Fruit fly (Drosophila melanogaster) whole organism, larva: ENCODE data around the gene CG32643.

Source experiments
- noc ChIP-seq: fragments of 200-800 bp; sonication (Bioruptor generic); optimal IDR thresholded peaks from 3 replicates; lab custom pipeline; 2019; ENCODE audit warnings: missing biosample characterization, mild to moderate bottlenecking, missing genetic modification characterization, moderate library complexity

CG32643 gene

DNA sequence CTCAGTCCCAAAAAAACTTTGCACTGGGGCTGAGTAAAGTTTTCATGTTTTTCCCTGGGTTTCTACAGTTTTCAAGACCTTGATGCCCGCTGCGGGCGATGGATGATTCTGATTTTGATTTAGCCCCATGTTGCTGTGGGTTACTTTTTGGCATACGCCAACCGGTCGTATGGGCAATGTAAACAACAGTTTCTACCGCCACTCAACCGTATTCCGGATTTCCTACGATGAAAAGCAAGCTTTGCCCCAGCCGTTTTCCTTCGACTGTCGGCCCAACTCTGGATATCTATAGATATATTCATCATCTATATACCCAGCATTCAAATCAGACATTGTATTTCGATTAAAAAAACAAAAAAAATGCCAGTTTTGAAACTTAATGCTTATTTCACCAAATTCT lies 37.6 kb downstream of the CG32643 start, which contains the start of gene CG2209:
Gene CG2209, plus strand, starts transcription at position 301 of the 400 bp plus-strand sequence.
- no peak for TF ChIP-seq noc (tag; lab: Kevin White, UChicago)

DNA sequence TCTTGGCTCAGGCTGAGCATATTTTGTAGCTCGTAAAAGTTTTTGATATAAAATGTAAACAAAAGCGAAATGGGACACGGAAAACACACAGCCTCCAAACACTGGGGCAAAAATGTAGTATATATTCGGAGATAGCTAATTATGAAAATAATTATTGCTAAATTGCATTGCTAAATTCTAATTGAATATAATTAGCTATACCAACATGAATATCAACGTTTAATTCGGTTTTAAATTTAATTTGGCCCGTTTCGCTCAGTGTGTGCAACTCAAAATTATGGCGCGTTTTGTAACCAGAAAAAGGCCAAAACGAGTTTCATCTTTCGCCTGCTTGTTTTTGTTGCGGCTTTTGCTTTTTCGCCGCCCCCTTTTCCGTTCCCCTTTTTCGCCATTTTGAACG lies 39.5 kb downstream of the CG32643 start:
- no peak for TF ChIP-seq noc (tag; lab: Kevin White, UChicago)
